Fruit fly (Drosophila melanogaster) whole organism, prepupa: ENCODE results near the gene CG7656.

Experiments
- Blimp-1 ChIP-seq: fragments of 200-800 bp; sonication (Bioruptor generic); optimal IDR thresholded peaks from 3 replicates; lab custom pipeline; 2017; ENCODE audit warnings: missing biosample characterization, missing genetic modification characterization, mild to moderate bottlenecking, moderate library complexity, missing genetic modification reagents
- CG11294 ChIP-seq: fragments of 200-800 bp; sonication (Bioruptor generic); IDR thresholded peaks from 2 replicates; pipeline ENCODE4 v1.3.6; 2022; ENCODE audit warnings: missing biosample characterization, missing genetic modification characterization
- CG11762 ChIP-seq: fragments of 200-800 bp; sonication (Bioruptor generic); optimal IDR thresholded peaks from 3 replicates; lab custom pipeline; 2016; ENCODE audit warnings: missing biosample characterization, missing genetic modification characterization; ENCODE audit not compliant: insufficient read depth
- CG15336 ChIP-seq: fragments of 200-800 bp; sonication (Bioruptor generic); IDR thresholded peaks from 2 replicates; pipeline ENCODE4 v1.3.6; 2022; ENCODE audit warnings: missing biosample characterization, missing genetic modification characterization
- CG1621 ChIP-seq: fragments of 200-800 bp; sonication (Bioruptor generic); optimal IDR thresholded peaks from 3 replicates; lab custom pipeline; 2018; ENCODE audit warnings: missing biosample characterization, mild to moderate bottlenecking, missing genetic modification characterization
- CG3032 ChIP-seq: fragments of 200-800 bp; optimal IDR thresholded peaks from 2 replicates; lab custom pipeline; 2019; ENCODE audit warnings: missing biosample characterization, mild to moderate bottlenecking, missing genetic modification characterization, moderate library complexity
- CG31627 ChIP-seq: fragments of 200-800 bp; sonication (Bioruptor generic); optimal IDR thresholded peaks from 3 replicates; lab custom pipeline; 2016; ENCODE audit warnings: missing biosample characterization, missing genetic modification characterization
- CG32006 ChIP-seq: fragments of 200-800 bp; sonication (Bioruptor generic); optimal IDR thresholded peaks from 3 replicates; lab custom pipeline; 2017; ENCODE audit warnings: missing biosample characterization, mild to moderate bottlenecking, missing genetic modification characterization
- CG34406 ChIP-seq: fragments of 200-800 bp; sonication (Bioruptor generic); optimal IDR thresholded peaks from 3 replicates; lab custom pipeline; 2016; ENCODE audit warnings: missing biosample characterization, missing genetic modification characterization
- CG3919 ChIP-seq: fragments of 200-800 bp; sonication (Bioruptor generic); optimal IDR thresholded peaks from 3 replicates; lab custom pipeline; 2016; ENCODE audit warnings: missing biosample characterization, missing genetic modification characterization
- CG6276 ChIP-seq: fragments of 200-800 bp; sonication (Bioruptor generic); optimal IDR thresholded peaks from 2 replicates; lab custom pipeline; 2017; ENCODE audit warnings: missing biosample characterization, mild to moderate bottlenecking, missing genetic modification characterization
- CG6808 ChIP-seq: fragments of 200-800 bp; sonication (Bioruptor generic); optimal IDR thresholded peaks from 3 replicates; lab custom pipeline; 2017; ENCODE audit warnings: missing biosample characterization, missing genetic modification characterization, mild to moderate bottlenecking, moderate library complexity, missing genetic modification reagents
- CG7368 ChIP-seq: fragments of 200-800 bp; sonication (Bioruptor generic); optimal IDR thresholded peaks from 3 replicates; lab custom pipeline; 2016; ENCODE audit warnings: missing biosample characterization, missing genetic modification characterization
- CG8119 ChIP-seq: fragments of 200-800 bp; sonication (Bioruptor generic); IDR thresholded peaks from 3 replicates; pipeline ENCODE4 v1.3.6; 2022; ENCODE audit warnings: missing biosample characterization, missing genetic modification characterization
- CG8319 ChIP-seq: fragments of 200-800 bp; sonication (Bioruptor generic); optimal IDR thresholded peaks from 3 replicates; lab custom pipeline; 2016; ENCODE audit warnings: missing biosample characterization, missing genetic modification characterization
- CG8632 ChIP-seq: fragments of 200-800 bp; sonication (Bioruptor generic); optimal IDR thresholded peaks from 3 replicates; lab custom pipeline; 2016; ENCODE audit warnings: missing biosample characterization, missing genetic modification characterization
- CG9139 ChIP-seq: fragments of 200-800 bp; sonication (Bioruptor generic); optimal IDR thresholded peaks from 3 replicates; lab custom pipeline; 2017; ENCODE audit warnings: missing biosample characterization, mild to moderate bottlenecking, missing genetic modification characterization
- Eip78C ChIP-seq: fragments of 200-800 bp; sonication (Bioruptor generic); peaks from one replicate; lab custom pipeline; 2016; ENCODE audit warnings: missing biosample characterization, missing genetic modification characterization
- Eip93F ChIP-seq: fragments of 200-800 bp; sonication (Bioruptor generic); optimal IDR thresholded peaks from 2 replicates; lab custom pipeline; 2016; ENCODE audit warnings: missing biosample characterization, mild to moderate bottlenecking, missing genetic modification characterization
- Ets96B ChIP-seq: fragments of 200-800 bp; optimal IDR thresholded peaks from 2 replicates; lab custom pipeline; 2019; ENCODE audit warnings: missing biosample characterization, mild to moderate bottlenecking, missing genetic modification characterization, moderate library complexity
- Gug ChIP-seq: fragments of 200-800 bp; sonication (Bioruptor generic); IDR thresholded peaks from 2 replicates; pipeline ENCODE4 v1.3.6; 2022; ENCODE audit warnings: missing biosample characterization, missing genetic modification characterization
- Hr39 ChIP-seq: fragments of 200-800 bp; sonication (Bioruptor generic); optimal IDR thresholded peaks from 2 replicates; lab custom pipeline; 2016; ENCODE audit warnings: missing biosample characterization, missing genetic modification characterization
- Hr4 ChIP-seq: fragments of 200-800 bp; sonication (Bioruptor generic); optimal IDR thresholded peaks from 3 replicates; lab custom pipeline; 2016; ENCODE audit warnings: missing biosample characterization, missing genetic modification characterization
- Lpt ChIP-seq: fragments of 200-800 bp; sonication (Bioruptor generic); optimal IDR thresholded peaks from 3 replicates; lab custom pipeline; 2016; ENCODE audit warnings: missing biosample characterization, missing genetic modification characterization
- OdsH ChIP-seq: fragments of 200-800 bp; sonication (Bioruptor generic); optimal IDR thresholded peaks from 3 replicates; lab custom pipeline; 2016; ENCODE audit warnings: missing biosample characterization, missing genetic modification characterization
- Smox ChIP-seq: fragments of 200-800 bp; sonication (Bioruptor generic); optimal IDR thresholded peaks from 3 replicates; lab custom pipeline; 2016; ENCODE audit warnings: missing biosample characterization, missing genetic modification characterization
- Sox14 ChIP-seq: fragments of 200-800 bp; sonication (Bioruptor generic); optimal IDR thresholded peaks from 3 replicates; lab custom pipeline; 2016; ENCODE audit warnings: missing biosample characterization, missing genetic modification characterization
- Sox15 ChIP-seq: fragments of 200-800 bp; sonication (Bioruptor generic); optimal IDR thresholded peaks from 3 replicates; lab custom pipeline; 2016; ENCODE audit warnings: missing biosample characterization, missing genetic modification characterization
- acj6 ChIP-seq: fragments of 200-800 bp; sonication (Bioruptor generic); optimal IDR thresholded peaks from 3 replicates; lab custom pipeline; 2016; ENCODE audit warnings: missing biosample characterization, missing genetic modification characterization
- cyc ChIP-seq: fragments of 200-800 bp; sonication (Bioruptor generic); optimal IDR thresholded peaks from 3 replicates; lab custom pipeline; 2016; ENCODE audit warnings: missing biosample characterization, missing genetic modification characterization
- dac ChIP-seq: fragments of 200-800 bp; sonication (Bioruptor generic); optimal IDR thresholded peaks from 2 replicates; lab custom pipeline; 2017; ENCODE audit warnings: missing biosample characterization, mild to moderate bottlenecking, missing genetic modification characterization
- dsx ChIP-seq: fragments of 200-800 bp; optimal IDR thresholded peaks from 3 replicates; lab custom pipeline; 2019; ENCODE audit warnings: missing biosample characterization, mild to moderate bottlenecking, missing genetic modification characterization, moderate library complexity; ENCODE audit not compliant: poor library complexity, severe bottlenecking
- eg ChIP-seq: fragments of 200-800 bp; sonication (Bioruptor generic); IDR thresholded peaks from 3 replicates; pipeline ENCODE4 v1.3.6; 2022; ENCODE audit warnings: missing biosample characterization, missing genetic modification characterization
- esn ChIP-seq: fragments of 200-800 bp; sonication (Bioruptor generic); optimal IDR thresholded peaks from 2 replicates; lab custom pipeline; 2016; ENCODE audit warnings: missing biosample characterization, mild to moderate bottlenecking, missing genetic modification characterization, moderate library complexity
- fd59A ChIP-seq: fragments of 200-800 bp; sonication (Bioruptor generic); optimal IDR thresholded peaks from 2 replicates; lab custom pipeline; 2017; ENCODE audit warnings: missing biosample characterization, mild to moderate bottlenecking, missing genetic modification characterization, missing genetic modification reagents
- fd85E ChIP-seq: fragments of 200-800 bp; sonication (Bioruptor generic); optimal IDR thresholded peaks from 3 replicates; lab custom pipeline; 2016; ENCODE audit warnings: missing biosample characterization, missing genetic modification characterization
- fkh ChIP-seq: fragments of 200-800 bp; sonication (Bioruptor generic); optimal IDR thresholded peaks from 3 replicates; lab custom pipeline; 2017; ENCODE audit warnings: missing biosample characterization, mild to moderate bottlenecking, missing genetic modification characterization, moderate library complexity
- lz ChIP-seq: fragments of 200-800 bp; sonication (Bioruptor generic); optimal IDR thresholded peaks from 3 replicates; lab custom pipeline; 2016; ENCODE audit warnings: missing biosample characterization, missing genetic modification characterization
- net ChIP-seq: fragments of 200-800 bp; sonication (Bioruptor generic); optimal IDR thresholded peaks from 3 replicates; lab custom pipeline; 2016; ENCODE audit warnings: missing biosample characterization, missing genetic modification characterization
- salr ChIP-seq, 2 experiments: fragments of 200-800 bp; sonication (Bioruptor generic); optimal IDR thresholded peaks; 3 replicates each; lab custom pipeline; 2016 to 2018; ENCODE audit warnings: missing biosample characterization in 2 of 2, missing genetic modification characterization in 2 of 2, mild to moderate bottlenecking in 1 of 2
- ss ChIP-seq, 2 experiments: fragments of 200-800 bp; sonication (Bioruptor generic); optimal IDR thresholded peaks; 2 replicates in 1 of 2; 3 replicates in 1 of 2; lab custom pipeline; 2017 to 2018; ENCODE audit warnings: mild to moderate bottlenecking in 2 of 2, missing biosample characterization in 2 of 2, missing genetic modification characterization in 2 of 2, moderate library complexity in 1 of 2
- svp ChIP-seq: fragments of 200-800 bp; sonication (Bioruptor generic); peaks from one replicate; lab custom pipeline; 2016; ENCODE audit warnings: missing biosample characterization, missing genetic modification characterization
- topi ChIP-seq: fragments of 200-800 bp; sonication (Bioruptor generic); optimal IDR thresholded peaks from 3 replicates; lab custom pipeline; 2016; ENCODE audit warnings: missing biosample characterization, missing genetic modification characterization
- vri ChIP-seq: fragments of 200-800 bp; sonication (Bioruptor generic); optimal IDR thresholded peaks from 3 replicates; lab custom pipeline; 2016; ENCODE audit warnings: missing biosample characterization, mild to moderate bottlenecking, missing genetic modification characterization

The CG7656 gene

DNA sequence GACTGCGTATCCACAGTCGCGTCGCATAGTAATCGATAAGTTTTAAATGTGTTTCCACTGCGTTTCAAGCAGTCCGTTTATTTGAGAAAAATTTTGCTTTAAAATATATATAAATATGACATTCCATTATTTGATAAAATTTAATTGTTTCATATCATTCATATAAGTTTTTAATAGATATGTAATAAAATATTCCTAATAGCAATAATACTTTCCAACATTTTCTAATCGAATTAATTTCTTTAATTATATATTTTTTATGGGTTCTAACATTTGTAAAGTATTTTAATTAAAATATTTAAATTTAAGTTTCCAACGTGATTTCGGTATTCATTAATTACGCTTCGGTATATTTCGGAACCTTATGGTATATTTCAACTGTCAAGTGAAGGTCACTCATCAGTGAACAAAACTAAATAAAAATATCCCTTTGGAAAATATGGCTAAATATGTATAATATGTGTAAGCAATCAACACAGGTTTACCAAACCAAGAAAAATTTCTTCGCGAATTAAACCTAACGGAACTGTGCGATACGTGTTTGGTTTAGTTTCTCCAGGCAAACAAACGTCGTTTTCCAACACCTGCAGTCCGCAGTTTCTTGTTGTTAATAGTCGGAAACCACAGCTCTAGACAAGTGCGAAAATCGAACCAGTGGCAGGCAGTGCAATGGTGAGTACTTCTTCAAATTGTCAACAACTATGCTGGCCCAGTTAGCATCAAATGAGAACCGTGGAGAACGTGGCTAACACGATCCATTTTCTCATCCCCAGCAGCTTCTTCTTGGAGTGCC, 24.7 kb downstream of the CG7656 start, which contains the start of the genes CG7739 and SCCRO (continued):
- TF ChIP-seq CG1621 (tag; lab: Kevin White, UChicago) (no peak), Blimp-1 (no peak), CG11762 (GFP tag; lab: Kevin White, UChicago) (no peak), ss (GFP tag; optimal IDR thresholded peaks at IDR 0.05; lab: Kevin White, UChicago) (no peak), OdsH (GFP tag; lab: Kevin White, UChicago) (no peak), lz (GFP tag; lab: Kevin White, UChicago) (peak; percentile 17), dac (GFP tag; lab: Kevin White, UChicago) (no peak), salr (GFP tag; optimal IDR thresholded peaks at IDR 0.05; lab: Kevin White, UChicago) (no peak), CG32006 (GFP tag; lab: Kevin White, UChicago) (no peak)
- TF ChIP-seq, all 60 proteins: peak for 30

dm6 chr3L:15562727-15563057, 25.3 kb downstream of the CG7656 start:
- TF ChIP-seq vri (GFP tag; lab: Kevin White, UChicago) (no peak), Eip78C (peak; percentile 17), esn (GFP tag; lab: Kevin White, UChicago) (no peak)

DNA sequence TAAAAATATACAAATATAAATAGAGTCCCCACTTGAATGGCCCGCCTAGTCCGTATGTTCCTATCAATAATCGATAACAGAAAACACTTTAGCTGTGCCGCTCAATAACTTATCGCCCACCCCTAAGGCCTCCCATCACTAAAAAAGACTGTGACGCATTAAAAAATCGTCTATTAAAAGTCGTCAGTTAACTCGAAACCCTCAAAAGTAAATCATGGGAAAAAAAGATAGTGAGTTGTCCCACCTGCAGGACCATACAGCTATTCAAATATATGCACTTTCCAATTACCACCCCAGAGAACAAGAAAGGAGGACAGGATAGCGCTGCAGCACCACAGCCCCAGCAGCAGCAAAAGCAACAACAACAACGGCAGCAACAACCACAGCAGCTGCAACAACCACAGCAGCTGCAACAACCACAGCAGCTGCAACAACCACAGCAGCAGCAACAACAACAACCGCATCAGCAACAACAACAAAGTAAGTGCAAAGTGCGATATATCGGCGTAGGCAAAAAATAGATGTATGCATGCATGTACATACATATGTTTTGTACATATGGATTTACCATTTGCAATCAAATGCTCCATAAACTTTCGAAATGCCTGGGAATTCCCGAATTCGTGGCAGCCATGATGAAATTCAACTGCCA, 33.9 kb downstream of the CG7656 start, which contains the start of gene AGO2:
Gene AGO2 (plus strand): TSS at position 121 of the 652 bp plus-strand sequence.
- no peak for TF ChIP-seq CG8632 (GFP tag; lab: Kevin White, UChicago)
- no peak; the same call in 1 of the 2 replicates for TF ChIP-seq CG11294 (GFP tag; lab: Robert Waterston, UW)
- TF ChIP-seq esn (GFP tag; lab: Kevin White, UChicago) = peak; percentile 43
- peak; percentile 44; the same call in 1 of the 2 replicates for TF ChIP-seq CG15336 (GFP tag; lab: Robert Waterston, UW)
- TF ChIP-seq CG34406 (GFP tag; lab: Kevin White, UChicago) = no peak
- TF ChIP-seq Blimp-1 = peak; percentile 56
- peak; percentile 80 for TF ChIP-seq CG9139 (GFP tag; lab: Kevin White, UChicago)
- TF ChIP-seq CG3919 = peak; percentile 85
- TF ChIP-seq fd85E (GFP tag; lab: Kevin White, UChicago) = peak; percentile 60
- no peak for TF ChIP-seq Sox15 (GFP tag; lab: Kevin White, UChicago)
- no peak for TF ChIP-seq fkh
- TF ChIP-seq CG31627 (GFP tag; lab: Kevin White, UChicago) = no peak
- peak; percentile 18 for TF ChIP-seq Sox14
- TF ChIP-seq topi (GFP tag; lab: Kevin White, UChicago) = peak; percentile 50
- peak; percentile 71 for TF ChIP-seq CG8319 (GFP tag; lab: Kevin White, UChicago)
- peak; percentile 91; the same call in 2 of the 3 replicates for TF ChIP-seq eg (GFP tag; lab: Robert Waterston, UW)
- no peak for TF ChIP-seq lz (GFP tag; lab: Kevin White, UChicago)
- TF ChIP-seq Hr39 (GFP tag; lab: Kevin White, UChicago) = no peak
- TF ChIP-seq Gug = peak; percentile 81
- peak; percentile 97 for TF ChIP-seq CG6276 (GFP tag; lab: Kevin White, UChicago)
- peak; percentile 87 for TF ChIP-seq Lpt (GFP tag; lab: Kevin White, UChicago)
- peak; percentile 30 for TF ChIP-seq vri (GFP tag; lab: Kevin White, UChicago)
- TF ChIP-seq OdsH (GFP tag; lab: Kevin White, UChicago) = no peak
- TF ChIP-seq Ets96B = peak; percentile 47
- no peak for TF ChIP-seq net (GFP tag; lab: Kevin White, UChicago)
- TF ChIP-seq acj6 = no peak
- no peak for TF ChIP-seq Hr4 (GFP tag; lab: Kevin White, UChicago)
- TF ChIP-seq svp (GFP tag; lab: Kevin White, UChicago) = peak; percentile 55
- TF ChIP-seq Eip93F (GFP tag; lab: Kevin White, UChicago) = no peak
- TF ChIP-seq CG7368 (GFP tag; lab: Kevin White, UChicago) = peak; percentile 84
- TF ChIP-seq CG3032 (tag; lab: Kevin White, UChicago) = peak; percentile 85
- peak; percentile 91 for TF ChIP-seq CG6808
- peak; percentile 94 for TF ChIP-seq dsx
- TF ChIP-seq ss (GFP tag; optimal IDR thresholded peaks at IDR 0.05; lab: Kevin White, UChicago) = peak in 1 of 2 experiments; percentile 94
- no peak for TF ChIP-seq fd59A
- no peak for TF ChIP-seq CG8119 (GFP tag; lab: Robert Waterston, UW)
- TF ChIP-seq Smox (GFP tag; lab: Kevin White, UChicago) = no peak
- no peak for TF ChIP-seq cyc (GFP tag; lab: Kevin White, UChicago)
